Worm (Caenorhabditis elegans) whole organism, early embryonic: ENCODE measurements around the gene txdc-9.

Experiments
- B0310.2 ChIP-seq: sonication (generic microtip); optimal IDR thresholded peaks from 2 replicates; lab custom pipeline; 2016; ENCODE audit warnings: mild to moderate bottlenecking, missing genetic modification characterization, missing compliant biosample characterization
- F13C5.2 ChIP-seq: sonication (generic microtip); optimal IDR thresholded peaks from 2 replicates; lab custom pipeline; 2017; ENCODE audit warnings: mild to moderate bottlenecking, missing genetic modification characterization, inconsistent platforms, missing compliant biosample characterization
- ama-1 ChIP-seq: fragments of 150-350 bp; optimal IDR thresholded peaks from 2 replicates; lab custom pipeline; 2014
- scrt-1 ChIP-seq: fragments of 200-800 bp; sonication (Bioruptor generic); IDR thresholded peaks from 2 replicates; pipeline ENCODE4 v1.3.6; 2022; ENCODE audit warnings: missing genetic modification characterization, missing compliant biosample characterization
- sea-1 ChIP-seq: fragments of 200-800 bp; sonication (Bioruptor generic); conservative IDR thresholded peaks from 2 replicates; pipeline ENCODE4 v1.3.6; 2022; ENCODE audit warnings: missing genetic modification characterization, missing compliant biosample characterization
- tbx-37 ChIP-seq: fragments of 200-800 bp; sonication (Bioruptor generic); conservative IDR thresholded peaks from 2 replicates; pipeline ENCODE4 v1.3.6; 2022; ENCODE audit warnings: missing genetic modification reagents, missing genetic modification characterization, missing compliant biosample characterization

ce11 chrIII:6439854-6440253, 7.9 kb downstream of the txdc-9 start:
- TF ChIP-seq scrt-1 (GFP tag; lab: Robert Waterston, UW) (no peak), sea-1 (GFP tag; lab: Robert Waterston, UW) (no peak), F13C5.2 (no peak), B0310.2 (no peak), tbx-37 (GFP tag; lab: Robert Waterston, UW) (no peak), ama-1 (lab: Kevin White, UChicago) (no peak)
